Worm (Caenorhabditis elegans) whole organism, midembryonic: ENCODE data around the gene zhit-3.

ENCODE experiments used
- T22C8.4 ChIP-seq: fragments of 200-800 bp; sonication (Bioruptor generic); IDR thresholded peaks from 2 replicates; pipeline ENCODE4 v1.3.6; 2022; ENCODE audit warnings: missing genetic modification characterization, missing compliant biosample characterization
- cog-1 ChIP-seq: sonication (generic microtip); optimal IDR thresholded peaks from 2 replicates; lab custom pipeline; 2016; ENCODE audit warnings: missing genetic modification characterization, missing compliant biosample characterization
- flt-1 ChIP-seq: fragments of 200-800 bp; sonication (Bioruptor generic); IDR thresholded peaks from 2 replicates; pipeline ENCODE4 v1.3.6; 2022; ENCODE audit warnings: missing genetic modification characterization, missing compliant biosample characterization
- klf-2 ChIP-seq: fragments of 200-800 bp; sonication (Bioruptor generic); conservative IDR thresholded peaks from 2 replicates; pipeline ENCODE4 v1.3.6; 2022; ENCODE audit warnings: missing genetic modification reagents, missing genetic modification characterization, missing compliant biosample characterization
- med-1 ChIP-seq: sonication (generic microtip); optimal IDR thresholded peaks from 2 replicates; lab custom pipeline; 2017; ENCODE audit warnings: missing genetic modification characterization, mild to moderate bottlenecking, missing compliant biosample characterization, antibody characterized with exemption, missing genetic modification reagents; ENCODE audit not compliant: insufficient read depth
- ref-1 ChIP-seq: fragments of 200-800 bp; sonication (Bioruptor generic); conservative IDR thresholded peaks from 2 replicates; pipeline ENCODE4 v1.3.6; 2022; ENCODE audit warnings: missing genetic modification reagents, missing genetic modification characterization, missing compliant biosample characterization
- tab-1 ChIP-seq: fragments of 200-800 bp; sonication (Bioruptor generic); IDR thresholded peaks from 2 replicates; pipeline ENCODE4 v1.3.6; 2022; ENCODE audit warnings: missing genetic modification characterization, missing compliant biosample characterization
- ztf-23 ChIP-seq: fragments of 200-800 bp; sonication (Bioruptor generic); IDR thresholded peaks from 2 replicates; pipeline ENCODE4 v1.3.6; 2022; ENCODE audit warnings: missing genetic modification reagents, missing genetic modification characterization, missing compliant biosample characterization
- ztf-29 ChIP-seq: fragments of 200-800 bp; sonication (Bioruptor generic); IDR thresholded peaks from 2 replicates; pipeline ENCODE4 v1.3.6; 2022; ENCODE audit warnings: missing genetic modification reagents, missing genetic modification characterization, missing compliant biosample characterization

zhit-3 gene

ce11 chrV:10212027-10212426 lies at the start of gene zhit-3:
Gene zhit-3, minus strand, starts transcription at chrV:10212127.
- no peak for TF ChIP-seq med-1 (GFP tag; lab: Kevin White, UChicago)
- no peak for TF ChIP-seq klf-2 (GFP tag; lab: Robert Waterston, UW)
- TF ChIP-seq tab-1 (GFP tag; lab: Robert Waterston, UW) = no peak
- TF ChIP-seq ztf-23 (GFP tag; lab: Robert Waterston, UW) = no peak
- TF ChIP-seq ztf-29 (GFP tag; lab: Robert Waterston, UW) = no peak
- no peak for TF ChIP-seq cog-1
- no peak for TF ChIP-seq T22C8.4 (GFP tag; lab: Robert Waterston, UW)
- TF ChIP-seq flt-1 (GFP tag; lab: Robert Waterston, UW) = no peak
- TF ChIP-seq ref-1 = no peak

ce11 chrV:10260460-10260859 lies 48.5 kb upstream of the zhit-3 start, which contains the start of gene sri-18:
Gene sri-18, minus strand, starts transcription at chrV:10260560.
- no peak for TF ChIP-seq ztf-23 (GFP tag; lab: Robert Waterston, UW)
- TF ChIP-seq T22C8.4 (GFP tag; lab: Robert Waterston, UW) = no peak
- no peak for TF ChIP-seq ref-1
- no peak for TF ChIP-seq ztf-29 (GFP tag; lab: Robert Waterston, UW)
- no peak for TF ChIP-seq tab-1 (GFP tag; lab: Robert Waterston, UW)
- no peak for TF ChIP-seq klf-2 (GFP tag; lab: Robert Waterston, UW)
- TF ChIP-seq flt-1 (GFP tag; lab: Robert Waterston, UW) = no peak
- no peak for TF ChIP-seq med-1 (GFP tag; lab: Kevin White, UChicago)
- TF ChIP-seq cog-1 = no peak

- TF ChIP-seq flt-1 (GFP tag; lab: Robert Waterston, UW) (no peak), med-1 (GFP tag; lab: Kevin White, UChicago) (no peak), klf-2 (GFP tag; lab: Robert Waterston, UW) (no peak), ztf-29 (GFP tag; lab: Robert Waterston, UW) (no peak), cog-1 (no peak), T22C8.4 (GFP tag; lab: Robert Waterston, UW) (no peak), ztf-23 (GFP tag; lab: Robert Waterston, UW) (no peak)
Observed at ce11 chrV:10256050-10256449, 44.1 kb upstream of the zhit-3 start, which contains the start of gene nhr-232. Gene nhr-232, plus strand, starts transcription at chrV:10256170.

ce11 chrV:10255005-10255472 lies 43.1 kb upstream of the zhit-3 start, which contains the start of gene rop-1:
Gene rop-1, minus strand, starts transcription at chrV:10255055.
- TF ChIP-seq med-1 (GFP tag; lab: Kevin White, UChicago) (no peak), ref-1 (no peak), cog-1 (no peak), ztf-29 (GFP tag; lab: Robert Waterston, UW) (no peak), tab-1 (GFP tag; lab: Robert Waterston, UW) (no peak), klf-2 (GFP tag; lab: Robert Waterston, UW) (no peak), ztf-23 (GFP tag; lab: Robert Waterston, UW) (no peak), flt-1 (GFP tag; lab: Robert Waterston, UW) (no peak), T22C8.4 (GFP tag; lab: Robert Waterston, UW) (no peak)

ce11 chrV:10252682-10253081 lies 40.8 kb upstream of the zhit-3 start:
- no peak for TF ChIP-seq ztf-23 (GFP tag; lab: Robert Waterston, UW)
- TF ChIP-seq cog-1 = no peak
- no peak for TF ChIP-seq tab-1 (GFP tag; lab: Robert Waterston, UW)

- TF ChIP-seq ztf-23 (GFP tag; lab: Robert Waterston, UW) (no peak), cog-1 (no peak), ref-1 (no peak), klf-2 (GFP tag; lab: Robert Waterston, UW) (no peak), flt-1 (GFP tag; lab: Robert Waterston, UW) (no peak), ztf-29 (GFP tag; lab: Robert Waterston, UW) (no peak), med-1 (GFP tag; lab: Kevin White, UChicago) (no peak), T22C8.4 (GFP tag; lab: Robert Waterston, UW) (no peak), tab-1 (GFP tag; lab: Robert Waterston, UW) (no peak)
Observed at ce11 chrV:10249515-10249914, 37.6 kb upstream of the zhit-3 start.

- no peak for TF ChIP-seq ref-1
- TF ChIP-seq tab-1 (GFP tag; lab: Robert Waterston, UW) = no peak
- no peak for TF ChIP-seq klf-2 (GFP tag; lab: Robert Waterston, UW)
- TF ChIP-seq ztf-29 (GFP tag; lab: Robert Waterston, UW) = no peak
- TF ChIP-seq T22C8.4 (GFP tag; lab: Robert Waterston, UW) = no peak
- TF ChIP-seq med-1 (GFP tag; lab: Kevin White, UChicago) = no peak
- TF ChIP-seq cog-1 = no peak
- TF ChIP-seq ztf-23 (GFP tag; lab: Robert Waterston, UW) = no peak
- no peak for TF ChIP-seq flt-1 (GFP tag; lab: Robert Waterston, UW)
Observed at ce11 chrV:10248255-10248979, 36.5 kb upstream of the zhit-3 start, which contains the start of gene akt-1. Gene akt-1, plus strand, starts transcription at chrV:10248905.

ce11 chrV:10247673-10248239 lies 35.8 kb upstream of the zhit-3 start:
- TF ChIP-seq ref-1 = no peak
- no peak for TF ChIP-seq tab-1 (GFP tag; lab: Robert Waterston, UW)
- no peak for TF ChIP-seq T22C8.4 (GFP tag; lab: Robert Waterston, UW)
- TF ChIP-seq med-1 (GFP tag; lab: Kevin White, UChicago) = no peak
- TF ChIP-seq cog-1 = no peak
- TF ChIP-seq flt-1 (GFP tag; lab: Robert Waterston, UW) = no peak
- TF ChIP-seq ztf-29 (GFP tag; lab: Robert Waterston, UW) = no peak
- TF ChIP-seq klf-2 (GFP tag; lab: Robert Waterston, UW) = no peak
- TF ChIP-seq ztf-23 (GFP tag; lab: Robert Waterston, UW) = no peak

ce11 chrV:10246967-10247366 lies 35.0 kb upstream of the zhit-3 start:
- TF ChIP-seq flt-1 (GFP tag; lab: Robert Waterston, UW) (no peak), ref-1 (no peak), ztf-29 (GFP tag; lab: Robert Waterston, UW) (no peak)
